Fruit fly (Drosophila melanogaster): ENCODE data around the gene CG13855.
A peak's percentile ranks its signal among the peaks of the same experiment; 100 is the strongest.

Gene CG13855

dm6 chr3R:22390109-22390508 lies 15.6 kb upstream of the CG13855 start:
- TF ChIP-seq dmrt11E (tag; optimal IDR thresholded peaks at IDR 0.05), result no peak
- no peak for TF ChIP-seq h (optimal IDR thresholded peaks at IDR 0.05)
- peak; percentile 37; the same call in 1 of the 3 replicates for TF ChIP-seq CG34224 (GFP tag; IDR thresholded peaks at IDR 0.05; ENCODE audit: partially characterized antibody)
- TF ChIP-seq caup (GFP tag; optimal IDR thresholded peaks at IDR 0.05; ENCODE audit: severe bottlenecking), result no peak
- TF ChIP-seq CG15479 (GFP tag; optimal IDR thresholded peaks at IDR 0.05), result peak; percentile 33
- peak; percentile 3 for TF ChIP-seq CG10543 (GFP tag; optimal IDR thresholded peaks at IDR 0.05)
- TF ChIP-seq vfl (GFP tag; optimal IDR thresholded peaks at IDR 0.05), result no peak
- TF ChIP-seq Deaf1 (tag; optimal IDR thresholded peaks at IDR 0.05), result peak; percentile 37
- peak; percentile 92 for TF ChIP-seq CG13894 (tag; optimal IDR thresholded peaks at IDR 0.05)
- TF ChIP-seq CG10274 (GFP tag; optimal IDR thresholded peaks at IDR 0.05), result no peak

dm6 chr3R:22394004-22394403 lies 11.7 kb upstream of the CG13855 start, which contains the start of gene CG13857:
CG13857 (minus strand) TSS chr3R:22394104.
- TF ChIP-seq CG3163 (GFP tag; optimal IDR thresholded peaks at IDR 0.05), result no peak
- no peak for TF ChIP-seq Hmx (GFP tag; optimal IDR thresholded peaks at IDR 0.05)
- no peak for TF ChIP-seq CG2116 (GFP tag; optimal IDR thresholded peaks at IDR 0.05)
- no peak for TF ChIP-seq HLH54F (GFP tag; optimal IDR thresholded peaks at IDR 0.05)
- TF ChIP-seq CG5245 (GFP tag; optimal IDR thresholded peaks at IDR 0.05), result no peak

dm6 chr3R:22395409-22396178 lies 10.1 kb upstream of the CG13855 start:
- TF ChIP-seq trh (GFP tag; optimal IDR thresholded peaks at IDR 0.05) (no peak), CG17802 (tag; optimal IDR thresholded peaks at IDR 0.05) (no peak), Blimp-1 (GFP tag; optimal IDR thresholded peaks at IDR 0.05) (peak; percentile 52), NFAT (GFP tag; IDR thresholded peaks at IDR 0.05) (no peak), CG32767 (GFP tag; IDR thresholded peaks at IDR 0.05) (no peak), PHDP (tag; optimal IDR thresholded peaks at IDR 0.05) (no peak), Hmx (GFP tag; optimal IDR thresholded peaks at IDR 0.05) (no peak), Jarid2 (GFP tag; optimal IDR thresholded peaks at IDR 0.05) (no peak), CG3065 (GFP tag; optimal IDR thresholded peaks at IDR 0.05) (no peak), vnd (GFP tag; IDR thresholded peaks at IDR 0.05; ENCODE audit: partially characterized antibody) (no peak), shn (GFP tag; optimal IDR thresholded peaks at IDR 0.05) (no peak), ash1 (GFP tag; optimal IDR thresholded peaks at IDR 0.05) (no peak), croc (GFP tag; conservative IDR thresholded peaks at IDR 0.05) (no peak), ERR (GFP tag; optimal IDR thresholded peaks at IDR 0.05) (no peak), CG8290 (GFP tag; optimal IDR thresholded peaks at IDR 0.05) (no peak), CG8290 (tag; optimal IDR thresholded peaks at IDR 0.05) (peak in 1 of 2 experiments; percentile 7), Sox102F (GFP tag; optimal IDR thresholded peaks at IDR 0.05) (peak; percentile 2), Adf1 (GFP tag; IDR thresholded peaks at IDR 0.05) (no peak), CG1602 (GFP tag; optimal IDR thresholded peaks at IDR 0.05) (no peak), pnt (GFP tag; optimal IDR thresholded peaks at IDR 0.05) (no peak), Xrp1 (GFP tag; IDR thresholded peaks at IDR 0.05) (0 out of 2 replicates have a peak, but pooled peaks have one; percentile 15), hth (optimal IDR thresholded peaks at IDR 0.05) (no peak), bsh (GFP tag; optimal IDR thresholded peaks at IDR 0.05) (peak in 1 of 2 experiments; percentile 14), ken (GFP tag; IDR thresholded peaks at IDR 0.05) (no peak), CG11723 (GFP tag; optimal IDR thresholded peaks at IDR 0.05) (no peak), Hr39 (optimal IDR thresholded peaks at IDR 0.05) (no peak), ci (GFP tag; IDR thresholded peaks at IDR 0.05) (no peak), hb (GFP tag; IDR thresholded peaks at IDR 0.05; ENCODE audit: partially characterized antibody) (no peak), cwo (GFP tag; optimal IDR thresholded peaks at IDR 0.05) (no peak), cato (GFP tag; optimal IDR thresholded peaks at IDR 0.05; ENCODE audit: borderline replicate concordance) (no peak), CG1603 (tag; optimal IDR thresholded peaks at IDR 0.05) (peak; percentile 6), ab (GFP tag; optimal IDR thresholded peaks at IDR 0.05) (no peak), CG11247 (GFP tag; IDR thresholded peaks at IDR 0.05) (no peak), ase (GFP tag; IDR thresholded peaks at IDR 0.05) (no peak)
